Worm (Caenorhabditis elegans): ENCODE data around the gene M163.10.

Gene M163.10

DNA sequence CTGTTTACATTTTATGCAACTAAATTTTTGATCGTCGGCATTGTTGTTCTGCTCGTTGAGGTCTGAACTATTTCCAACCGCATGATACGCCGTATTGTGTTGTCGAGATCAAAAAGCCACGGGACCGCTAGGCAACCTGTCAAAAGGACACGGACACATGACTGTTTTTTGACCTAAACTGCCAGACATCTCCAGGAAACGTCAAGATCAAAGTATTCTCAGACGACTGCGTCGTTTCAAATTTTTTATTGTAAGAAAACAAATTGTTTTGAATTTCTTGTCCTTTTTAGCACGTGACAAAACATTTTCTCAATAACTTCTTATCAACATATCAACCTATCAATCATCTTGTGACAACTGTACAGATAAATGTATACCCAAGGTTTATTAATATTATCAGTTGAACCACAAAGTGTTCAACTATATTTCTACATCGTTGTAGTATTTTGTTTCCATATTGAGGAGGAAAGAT lies 31.4 kb downstream of the M163.10 start (continued):
- TF ChIP-seq tbx-9 (tag; optimal IDR thresholded peaks at IDR 0.05; ENCODE audit: borderline replicate concordance), result no peak
- no peak; the same call in 1 of the 2 replicates for TF ChIP-seq zfh-2 (GFP tag; conservative IDR thresholded peaks at IDR 0.05)
- TF ChIP-seq fkh-3 (tag; optimal IDR thresholded peaks at IDR 0.05), result no peak
- TF ChIP-seq lin-35 (GFP tag; optimal IDR thresholded peaks at IDR 0.05), result peak in 1 of 3 experiments; percentile 28
- no peak for TF ChIP-seq cebp-2 (GFP tag; IDR thresholded peaks at IDR 0.05)
- TF ChIP-seq hsf-1 (GFP tag; IDR thresholded peaks at IDR 0.05), result no peak
- no peak for TF ChIP-seq nhr-120 (GFP tag; IDR thresholded peaks at IDR 0.05)
- TF ChIP-seq F49E8.2 (tag; optimal IDR thresholded peaks at IDR 0.05; ENCODE audit: insufficient read depth), result no peak
- TF ChIP-seq F23B12.7 (tag; optimal IDR thresholded peaks at IDR 0.05; ENCODE audit: insufficient read depth), result no peak
- no peak for TF ChIP-seq ztf-3 (GFP tag; optimal IDR thresholded peaks at IDR 0.05)
- peak; percentile 43 for TF ChIP-seq tbp1 (GFP tag; optimal IDR thresholded peaks at IDR 0.05)
- TF ChIP-seq dpl-1 (GFP tag; optimal IDR thresholded peaks at IDR 0.05), result no peak
- TF ChIP-seq ceh-91 (GFP tag; IDR thresholded peaks at IDR 0.05), result no peak
- no peak for TF ChIP-seq akir-1 (GFP tag; optimal IDR thresholded peaks at IDR 0.05)
- TF ChIP-seq mes-4 (tag; optimal IDR thresholded peaks at IDR 0.05), result no peak
- no peak for TF ChIP-seq Y53F4B.3 (GFP tag; IDR thresholded peaks at IDR 0.05)
- no peak for TF ChIP-seq aptf-3 (GFP tag; IDR thresholded peaks at IDR 0.05)
- peak; percentile 74 for TF ChIP-seq C06A6.2 (GFP tag; conservative IDR thresholded peaks at IDR 0.05)
- TF ChIP-seq ceh-79 (tag; optimal IDR thresholded peaks at IDR 0.05), result no peak
- TF ChIP-seq T26A5.8 (tag; optimal IDR thresholded peaks at IDR 0.05), result no peak
- TF ChIP-seq B0035.1 (tag; optimal IDR thresholded peaks at IDR 0.05), result no peak
- TF ChIP-seq K12H6.12 (tag; optimal IDR thresholded peaks at IDR 0.05), result peak; percentile 41
- TF ChIP-seq ceh-100 (GFP tag; IDR thresholded peaks at IDR 0.05), result no peak
- no peak for TF ChIP-seq xnd-1 (tag; optimal IDR thresholded peaks at IDR 0.05)
- TF ChIP-seq snpc-4 (GFP tag; optimal IDR thresholded peaks at IDR 0.05), result no peak
- TF ChIP-seq snpc-4 (tag; optimal IDR thresholded peaks at IDR 0.05), result peak in 2 of 4 experiments; percentile 1 to 40
- no peak for TF ChIP-seq mcd-1 (GFP tag; IDR thresholded peaks at IDR 0.05)
- TF ChIP-seq hlh-12 (tag; optimal IDR thresholded peaks at IDR 0.05), result no peak
- no peak for TF ChIP-seq madf-3 (GFP tag; IDR thresholded peaks at IDR 0.05)
- no peak for TF ChIP-seq F33H1.4 (GFP tag; IDR thresholded peaks at IDR 0.05)
- TF ChIP-seq bed-1 (GFP tag; IDR thresholded peaks at IDR 0.05), result no peak
- peak; percentile 91 for TF ChIP-seq ztf-22 (GFP tag; optimal IDR thresholded peaks at IDR 0.05)
- TF ChIP-seq repo-1 (tag; optimal IDR thresholded peaks at IDR 0.05), result no peak
- no peak for TF ChIP-seq rpc-1 (optimal IDR thresholded peaks at IDR 0.05)
- TF ChIP-seq rpc-1 (tag; optimal IDR thresholded peaks at IDR 0.05), result no peak
- TF ChIP-seq unc-62 (GFP tag; optimal IDR thresholded peaks at IDR 0.05), result peak; percentile 97
- peak; percentile 66 for TF ChIP-seq lir-1 (GFP tag; conservative IDR thresholded peaks at IDR 0.05)
- peak; percentile 68 for TF ChIP-seq nhr-90 (tag; optimal IDR thresholded peaks at IDR 0.05)
- 0 out of 2 replicates have a peak, but pooled peaks have one; percentile 43 for TF ChIP-seq egl-44 (GFP tag; IDR thresholded peaks at IDR 0.05)
- TF ChIP-seq ZK185.1 (tag; optimal IDR thresholded peaks at IDR 0.05; ENCODE audit: poor library complexity, severe bottlenecking), result no peak
- TF ChIP-seq ztf-25 (GFP tag; IDR thresholded peaks at IDR 0.05), result no peak
- TF ChIP-seq him-1 (tag; optimal IDR thresholded peaks at IDR 0.05), result no peak
- TF ChIP-seq ztf-6 (GFP tag; IDR thresholded peaks at IDR 0.05), result no peak
- no peak for TF ChIP-seq egrh-3 (GFP tag; IDR thresholded peaks at IDR 0.05)
- TF ChIP-seq F37B4.10 (GFP tag; IDR thresholded peaks at IDR 0.05), result no peak
- TF ChIP-seq nfyb-1 (GFP tag; IDR thresholded peaks at IDR 0.05), result 0 out of 2 replicates have a peak, but pooled peaks have one; percentile 28

Measured in whole organism, young adult.